Fruit fly (Drosophila melanogaster) whole organism: ENCODE data around the gene btn.

Experiments
- Dll ChIP-seq: fragments of >200 bp; optimal IDR thresholded peaks from 2 replicates; lab custom pipeline; 2017
- EcR ChIP-seq, 2 experiments: fragments of >200 bp; optimal IDR thresholded peaks; 2 replicates each; lab custom pipeline; 2017; ENCODE audit warnings: missing biosample characterization in 2 of 2, missing genetic modification characterization in 2 of 2, missing genetic modification reagents in 2 of 2
- pan ChIP-seq: fragments of >200 bp; optimal IDR thresholded peaks from 2 replicates; lab custom pipeline; 2017
- psq ChIP-seq: fragments of >200 bp; optimal IDR thresholded peaks from 2 replicates; lab custom pipeline; 2017
- usp ChIP-seq: fragments of >200 bp; optimal IDR thresholded peaks from 2 replicates; lab custom pipeline; 2017; ENCODE audit warnings: missing biosample characterization, missing genetic modification characterization, mixed read lengths

DNA sequence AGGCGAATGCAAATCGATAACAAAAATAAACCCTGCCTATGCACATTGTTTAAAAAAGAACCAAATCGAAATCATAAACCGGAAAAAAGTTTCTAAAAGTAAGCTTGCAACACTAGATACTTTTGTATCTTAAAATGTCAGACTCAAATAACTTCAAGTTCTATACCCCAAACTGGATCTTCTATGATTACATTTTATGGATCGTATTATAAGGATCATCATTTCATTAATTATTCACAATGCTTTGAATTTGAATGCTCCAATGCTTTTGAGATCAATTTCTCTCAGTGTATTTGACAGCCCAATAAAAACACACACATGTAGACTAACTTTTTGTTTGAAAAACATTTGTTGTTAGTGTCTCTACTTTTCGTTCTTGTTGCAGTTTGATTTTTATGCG is 7.8 kb upstream of the btn start:
- TF ChIP-seq usp (GFP tag; lab: Kevin White, UChicago) (no peak), pan (lab: Kevin White, UChicago) (no peak), EcR (GFP tag; optimal IDR thresholded peaks at IDR 0.05; lab: Kevin White, UChicago) (no peak), psq (lab: Kevin White, UChicago) (no peak), Dll (no peak)
